Fruit fly (Drosophila melanogaster) whole organism: Measurements from ENCODE around the gene CG10514.

ENCODE experiments used
- CG8478 ChIP-seq: fragments of >200 bp; optimal IDR thresholded peaks from 2 replicates; lab custom pipeline; 2018; ENCODE audit warnings: inconsistent platforms
- Dll ChIP-seq: fragments of >200 bp; optimal IDR thresholded peaks from 2 replicates; lab custom pipeline; 2017
- EcR ChIP-seq, 2 experiments: fragments of >200 bp; optimal IDR thresholded peaks; 2 replicates each; lab custom pipeline; 2017; ENCODE audit warnings: missing biosample characterization in 2 of 2, missing genetic modification characterization in 2 of 2, missing genetic modification reagents in 2 of 2
- pan ChIP-seq: fragments of >200 bp; optimal IDR thresholded peaks from 2 replicates; lab custom pipeline; 2017
- usp ChIP-seq: fragments of >200 bp; optimal IDR thresholded peaks from 2 replicates; lab custom pipeline; 2017; ENCODE audit warnings: missing biosample characterization, missing genetic modification characterization, mixed read lengths

- TF ChIP-seq pan (no peak), CG8478 (no peak), usp (no peak), Dll (lab: Kevin White, UChicago) (no peak), EcR (GFP tag; optimal IDR thresholded peaks at IDR 0.05; lab: Kevin White, UChicago) (no peak)
Observed at dm6 chr3R:25279796-25280350, at the start of gene CG10514.
